Worm (Caenorhabditis elegans) whole organism, L3 larva: ENCODE measurements around the gene pals-39.

Source experiments
- R02D3.7 ChIP-seq: fragments of 150-350 bp; optimal IDR thresholded peaks from 2 replicates; lab custom pipeline; 2014; ENCODE audit warnings: missing biosample characterization, missing genetic modification characterization
- aly-2 ChIP-seq: fragments of 150-350 bp; optimal IDR thresholded peaks from 2 replicates; lab custom pipeline; 2014; ENCODE audit warnings: missing biosample characterization, missing genetic modification characterization
- ama-1 ChIP-seq: fragments of 150-350 bp; optimal IDR thresholded peaks from 2 replicates; lab custom pipeline; 2018
- ceh-16 ChIP-seq: sonication (generic microtip); optimal IDR thresholded peaks from 2 replicates; lab custom pipeline; 2017; ENCODE audit warnings: missing biosample characterization, missing genetic modification characterization
- ceh-9 ChIP-seq: sonication (generic microtip); optimal IDR thresholded peaks from 2 replicates; lab custom pipeline; 2018; ENCODE audit warnings: missing biosample characterization, missing genetic modification characterization
- daf-12 ChIP-seq: fragments of 150-350 bp; optimal IDR thresholded peaks from 2 replicates; lab custom pipeline; 2014; ENCODE audit warnings: missing biosample characterization, missing genetic modification reagents, missing genetic modification characterization
- egl-27 ChIP-seq: sonication (generic microtip); optimal IDR thresholded peaks from 4 replicates; lab custom pipeline; 2017; ENCODE audit warnings: missing biosample characterization, missing genetic modification reagents, missing genetic modification characterization
- egl-5 ChIP-seq: fragments of 150-350 bp; optimal IDR thresholded peaks from 2 replicates; lab custom pipeline; 2017; ENCODE audit warnings: missing biosample characterization, missing genetic modification reagents, missing genetic modification characterization, inconsistent platforms
- elt-1 ChIP-seq: fragments of 150-350 bp; optimal IDR thresholded peaks from 2 replicates; lab custom pipeline; 2014; ENCODE audit warnings: missing biosample characterization, missing genetic modification characterization
- elt-2 ChIP-seq: sonication (generic microtip); optimal IDR thresholded peaks from 2 replicates; lab custom pipeline; 2016; ENCODE audit warnings: missing genetic modification reagents, mild to moderate bottlenecking, missing genetic modification characterization, missing compliant biosample characterization
- elt-3 ChIP-seq, 3 experiments: fragments of 150-350 bp in 1 of 3; sonication (generic microtip) in 2 of 3; optimal IDR thresholded peaks; 2 replicates in 2 of 3; 4 replicates in 1 of 3; lab custom pipeline; 2014 to 2017; ENCODE audit warnings: missing biosample characterization in 3 of 3, missing genetic modification characterization in 3 of 3
- fkh-10 ChIP-seq: sonication (generic microtip); optimal IDR thresholded peaks from 2 replicates; lab custom pipeline; 2017; ENCODE audit warnings: missing biosample characterization, missing genetic modification reagents, missing genetic modification characterization
- fkh-2 ChIP-seq: fragments of 150-350 bp; optimal IDR thresholded peaks from 2 replicates; lab custom pipeline; 2014; ENCODE audit warnings: missing biosample characterization, missing genetic modification reagents, missing genetic modification characterization
- fos-1 ChIP-seq: fragments of 150-350 bp; optimal IDR thresholded peaks from 2 replicates; lab custom pipeline; 2014; ENCODE audit warnings: missing biosample characterization, missing genetic modification characterization
- hmg-11 ChIP-seq: sonication (generic microtip); optimal IDR thresholded peaks from 2 replicates; lab custom pipeline; 2016; ENCODE audit warnings: missing genetic modification characterization, missing compliant biosample characterization
- jun-1 ChIP-seq: fragments of 150-350 bp; optimal IDR thresholded peaks from 2 replicates; lab custom pipeline; 2014; ENCODE audit warnings: missing biosample characterization, missing genetic modification reagents, missing genetic modification characterization
- lin-39 ChIP-seq: fragments of 150-350 bp; optimal IDR thresholded peaks from 2 replicates; lab custom pipeline; 2018; ENCODE audit warnings: missing biosample characterization, missing genetic modification reagents, missing genetic modification characterization
- lsy-12 ChIP-seq: sonication (generic microtip); optimal IDR thresholded peaks from 2 replicates; lab custom pipeline; 2016; ENCODE audit warnings: mild to moderate bottlenecking, missing genetic modification characterization, missing compliant biosample characterization
- mdl-1 ChIP-seq: fragments of 150-350 bp; optimal IDR thresholded peaks from 2 replicates; lab custom pipeline; 2014; ENCODE audit warnings: missing biosample characterization, missing genetic modification characterization
- nfya-1 ChIP-seq: sonication (generic microtip); optimal IDR thresholded peaks from 2 replicates; lab custom pipeline; 2017; ENCODE audit warnings: missing genetic modification characterization, mild to moderate bottlenecking, missing compliant biosample characterization, antibody characterized with exemption, moderate library complexity; ENCODE audit not compliant: insufficient read depth
- nhr-12 ChIP-seq: fragments of 150-350 bp; optimal IDR thresholded peaks from 2 replicates; lab custom pipeline; 2014; ENCODE audit warnings: missing biosample characterization, missing genetic modification characterization
- nhr-23 ChIP-seq: fragments of 150-350 bp; optimal IDR thresholded peaks from 2 replicates; lab custom pipeline; 2014; ENCODE audit warnings: missing biosample characterization, missing genetic modification reagents, missing genetic modification characterization
- nhr-237 ChIP-seq: fragments of 150-350 bp; optimal IDR thresholded peaks from 2 replicates; lab custom pipeline; 2014; ENCODE audit warnings: missing biosample characterization, missing genetic modification characterization
- nhr-25 ChIP-seq: sonication (generic microtip); optimal IDR thresholded peaks from 2 replicates; lab custom pipeline; 2017; ENCODE audit warnings: missing biosample characterization, missing genetic modification characterization
- nhr-28 ChIP-seq: fragments of 150-350 bp; optimal IDR thresholded peaks from 2 replicates; lab custom pipeline; 2014; ENCODE audit warnings: missing biosample characterization, missing genetic modification characterization
- nhr-67 ChIP-seq: fragments of 150-350 bp; optimal IDR thresholded peaks from 2 replicates; lab custom pipeline; 2014; ENCODE audit warnings: missing biosample characterization, missing genetic modification characterization
- nhr-76 ChIP-seq: fragments of 150-350 bp; sonication (generic microtip); optimal IDR thresholded peaks from 5 replicates; lab custom pipeline; 2014; ENCODE audit warnings: missing biosample characterization, missing genetic modification characterization
- pha-4 ChIP-seq: fragments of 150-350 bp; optimal IDR thresholded peaks from 2 replicates; lab custom pipeline; 2014; ENCODE audit warnings: missing biosample characterization, missing genetic modification reagents, missing genetic modification characterization
- pqm-1 ChIP-seq: fragments of 150-350 bp; optimal IDR thresholded peaks from 2 replicates; lab custom pipeline; 2017; ENCODE audit warnings: missing biosample characterization, missing genetic modification characterization, inconsistent platforms
- skn-1 ChIP-seq: fragments of 150-350 bp; optimal IDR thresholded peaks from 2 replicates; lab custom pipeline; 2014; ENCODE audit warnings: missing biosample characterization, missing genetic modification characterization
- tbx-2 ChIP-seq: sonication (generic microtip); optimal IDR thresholded peaks from 2 replicates; lab custom pipeline; 2016; ENCODE audit warnings: mild to moderate bottlenecking, missing genetic modification characterization, missing compliant biosample characterization
- unc-39 ChIP-seq: sonication (generic microtip); optimal IDR thresholded peaks from 4 replicates; lab custom pipeline; 2017; ENCODE audit warnings: missing biosample characterization, missing genetic modification characterization
- zag-1 ChIP-seq: fragments of 150-350 bp; optimal IDR thresholded peaks from 2 replicates; lab custom pipeline; 2014; ENCODE audit warnings: missing biosample characterization, missing genetic modification characterization
- ztf-11 ChIP-seq: fragments of 150-350 bp; optimal IDR thresholded peaks from 2 replicates; lab custom pipeline; 2014; ENCODE audit warnings: missing biosample characterization, missing genetic modification characterization
- ztf-4 ChIP-seq: fragments of 150-350 bp; optimal IDR thresholded peaks from 2 replicates; lab custom pipeline; 2014; ENCODE audit warnings: missing biosample characterization, missing genetic modification characterization

pals-39 gene

DNA sequence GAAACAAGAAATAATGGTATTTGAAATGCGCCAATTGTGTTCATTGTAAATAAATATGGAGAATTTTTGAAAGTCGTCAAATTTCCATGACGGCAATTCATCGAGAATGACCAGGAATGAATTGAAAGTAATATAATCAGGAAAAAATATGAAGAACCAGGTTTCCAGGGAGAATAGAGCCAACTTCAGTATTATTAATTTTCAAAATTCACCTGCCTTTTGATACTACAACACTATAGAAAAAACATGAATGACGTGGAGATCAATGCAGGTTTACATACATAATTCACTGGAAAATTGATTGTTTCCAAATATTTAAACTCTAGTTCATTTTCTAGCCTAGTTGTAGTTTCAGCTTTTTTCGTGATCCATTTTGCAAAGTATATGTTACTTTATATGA lies 9.9 kb downstream of the pals-39 start, which contains the start of gene srh-25:
srh-25 (minus strand) TSS at position 101 of the 400 bp plus-strand sequence.
- TF ChIP-seq nhr-25 (no peak), nhr-23 (tag; lab: Kevin White, UChicago) (no peak), aly-2 (tag; lab: Kevin White, UChicago) (no peak), ceh-9 (no peak), egl-5 (tag; lab: Kevin White, UChicago) (no peak), pha-4 (tag; lab: Kevin White, UChicago) (no peak), elt-3 (tag; optimal IDR thresholded peaks at IDR 0.05; lab: Kevin White, UChicago) (no peak), pqm-1 (tag; lab: Kevin White, UChicago) (no peak), nhr-237 (no peak), ztf-4 (tag; lab: Kevin White, UChicago) (no peak), egl-27 (no peak), nfya-1 (tag; lab: Kevin White, UChicago) (no peak), zag-1 (tag; lab: Kevin White, UChicago) (no peak), ama-1 (lab: Kevin White, UChicago) (no peak), nhr-28 (tag; lab: Kevin White, UChicago) (no peak), fos-1 (tag; lab: Kevin White, UChicago) (no peak), lin-39 (no peak), elt-2 (tag; lab: Kevin White, UChicago) (no peak)

- TF ChIP-seq nhr-76 (no peak), ztf-11 (tag; lab: Kevin White, UChicago) (no peak), nhr-67 (no peak), egl-27 (no peak), daf-12 (no peak), pha-4 (tag; lab: Kevin White, UChicago) (no peak), skn-1 (tag; lab: Kevin White, UChicago) (no peak), mdl-1 (no peak), tbx-2 (tag; lab: Kevin White, UChicago) (no peak), fkh-10 (GFP tag; lab: Kevin White, UChicago) (no peak), ama-1 (lab: Kevin White, UChicago) (no peak)
Observed at ce11 chrV:12433105-12433504, 10.5 kb downstream of the pals-39 start.

ce11 chrV:12432111-12432510 lies 11.5 kb downstream of the pals-39 start, which contains the start of gene C54D10.13:
TSS of gene C54D10.13 (minus strand) at chrV:12432289.
- TF ChIP-seq nhr-67: no peak
- TF ChIP-seq elt-2 (tag; lab: Kevin White, UChicago): peak; percentile 48
- TF ChIP-seq aly-2 (tag; lab: Kevin White, UChicago): no peak
- TF ChIP-seq pqm-1 (tag; lab: Kevin White, UChicago): peak; percentile 62

ce11 chrV:12429039-12429438 lies 14.6 kb downstream of the pals-39 start, which contains the start of gene C54D10.5:
TSS of gene C54D10.5 (plus strand) at chrV:12429339.
- no peak for TF ChIP-seq ztf-4 (tag; lab: Kevin White, UChicago)
- no peak for TF ChIP-seq zag-1 (tag; lab: Kevin White, UChicago)
- TF ChIP-seq elt-1 (tag; lab: Kevin White, UChicago): no peak
- TF ChIP-seq nhr-67: no peak

ce11 chrV:12427826-12428225 lies 15.8 kb downstream of the pals-39 start:
- TF ChIP-seq tbx-2 (tag; lab: Kevin White, UChicago) (no peak), R02D3.7 (tag; lab: Kevin White, UChicago) (no peak), egl-5 (tag; lab: Kevin White, UChicago) (no peak), jun-1 (tag; lab: Kevin White, UChicago) (no peak)

ce11 chrV:12421360-12421759 lies 22.3 kb downstream of the pals-39 start:
- no peak for TF ChIP-seq nhr-12 (tag; lab: Kevin White, UChicago)
- no peak for TF ChIP-seq nhr-76
- TF ChIP-seq ceh-9: no peak
- no peak for TF ChIP-seq ceh-16 (tag; lab: Kevin White, UChicago)
- no peak for TF ChIP-seq unc-39 (tag; lab: Kevin White, UChicago)
- no peak for TF ChIP-seq mdl-1
- TF ChIP-seq fkh-2 (tag; lab: Kevin White, UChicago): no peak
- no peak for TF ChIP-seq hmg-11 (tag; lab: Kevin White, UChicago)
- no peak for TF ChIP-seq lsy-12 (tag; lab: Kevin White, UChicago)
